Worm (Caenorhabditis elegans) whole organism, L4 larva: Measurements from ENCODE around the gene F32D8.14.

ENCODE experiments used
- D1046.2 ChIP-seq: fragments of 200-800 bp; sonication (Bioruptor generic); IDR thresholded peaks from 2 replicates; pipeline ENCODE4 v1.3.6; 2022; ENCODE audit warnings: missing genetic modification characterization, missing compliant biosample characterization
- dve-1 ChIP-seq: sonication (generic microtip); optimal IDR thresholded peaks from 2 replicates; lab custom pipeline; 2017; ENCODE audit warnings: antibody characterized with exemption, mild to moderate bottlenecking, missing genetic modification characterization, missing compliant biosample characterization; ENCODE audit not compliant: insufficient read depth
- nhr-77 ChIP-seq: fragments of 150-350 bp; optimal IDR thresholded peaks from 2 replicates; lab custom pipeline; 2014; ENCODE audit warnings: missing biosample characterization, missing genetic modification characterization

ce11 chrV:10871457-10871861, 23.1 kb downstream of the F32D8.14 start:
- peak; percentile 77 for TF ChIP-seq dve-1 (tag; lab: Kevin White, UChicago)
- no peak for TF ChIP-seq D1046.2 (GFP tag; lab: Robert Waterston, UW)
- peak; percentile 67 for TF ChIP-seq nhr-77 (tag; lab: Kevin White, UChicago)
